Worm (Caenorhabditis elegans): ENCODE data around the gene laat-1.

ce11 chrII:257519-257918 is 19.9 kb upstream of the laat-1 start, which contains the start of gene cat-2:
- no peak for TF ChIP-seq med-1 (GFP tag; optimal IDR thresholded peaks at IDR 0.05; ENCODE audit: insufficient read depth)
- TF ChIP-seq tab-1 (GFP tag; IDR thresholded peaks at IDR 0.05), result no peak
- no peak for TF ChIP-seq flt-1 (GFP tag; IDR thresholded peaks at IDR 0.05)
- no peak for TF ChIP-seq cog-1 (tag; optimal IDR thresholded peaks at IDR 0.05)
- TF ChIP-seq ztf-29 (GFP tag; IDR thresholded peaks at IDR 0.05), result no peak
- no peak for TF ChIP-seq T22C8.4 (GFP tag; IDR thresholded peaks at IDR 0.05)
- TF ChIP-seq ztf-23 (GFP tag; IDR thresholded peaks at IDR 0.05), result no peak
- no peak for TF ChIP-seq klf-2 (GFP tag; conservative IDR thresholded peaks at IDR 0.05)
- no peak for TF ChIP-seq ref-1 (GFP tag; conservative IDR thresholded peaks at IDR 0.05)

All from whole organism, midembryonic.